Fruit fly (Drosophila melanogaster): ENCODE results near the gene CG2818.

- TF ChIP-seq CG5204 (GFP tag; optimal IDR thresholded peaks at IDR 0.05) = no peak
- no peak for TF ChIP-seq toe (GFP tag; optimal IDR thresholded peaks at IDR 0.05)
- no peak for TF ChIP-seq kay (GFP tag; ENCODE audit: borderline replicate concordance)
- TF ChIP-seq pad (GFP tag; optimal IDR thresholded peaks at IDR 0.05) = no peak
- no peak for TF ChIP-seq Mnt (GFP tag; optimal IDR thresholded peaks at IDR 0.05)
- TF ChIP-seq Crg-1 (GFP tag; optimal IDR thresholded peaks at IDR 0.05) = no peak
- TF ChIP-seq cic (GFP tag; optimal IDR thresholded peaks at IDR 0.05) = no peak
- TF ChIP-seq CG7101 (tag; optimal IDR thresholded peaks at IDR 0.05) = no peak
Observed at dm6 chr2L:3694920-3695319, 18.2 kb upstream of the CG2818 start, which contains the start of gene CG43165.
